Worm (Caenorhabditis elegans) whole organism, mixed stage, embryonic: Measurements from ENCODE around the gene ccch-3.

Source experiments
- M03D4.4 ChIP-seq: sonication (generic microtip); optimal IDR thresholded peaks from 2 replicates; lab custom pipeline; 2017; ENCODE audit warnings: mild to moderate bottlenecking, missing genetic modification characterization, missing compliant biosample characterization
- bed-3 ChIP-seq: fragments of 200-800 bp; sonication (Bioruptor generic); optimal IDR thresholded peaks from 3 replicates; lab custom pipeline; 2018; ENCODE audit warnings: mild to moderate bottlenecking, missing genetic modification characterization, moderate library complexity, missing compliant biosample characterization
- ceh-39 ChIP-seq: fragments of 150-350 bp; optimal IDR thresholded peaks from 2 replicates; lab custom pipeline; 2014; ENCODE audit warnings: missing biosample characterization, missing genetic modification characterization
- ceh-43 ChIP-seq: fragments of 200-800 bp; sonication (Bioruptor generic); optimal IDR thresholded peaks from 2 replicates; lab custom pipeline; 2018; ENCODE audit warnings: mild to moderate bottlenecking, missing genetic modification characterization, moderate library complexity, missing compliant biosample characterization
- ceh-83 ChIP-seq: fragments of 200-800 bp; sonication (Bioruptor generic); optimal IDR thresholded peaks from 2 replicates; lab custom pipeline; 2018; ENCODE audit warnings: mild to moderate bottlenecking, missing genetic modification characterization, missing compliant biosample characterization
- cnd-1 ChIP-seq: fragments of 200-800 bp; sonication (Bioruptor generic); optimal IDR thresholded peaks from 2 replicates; lab custom pipeline; 2018; ENCODE audit warnings: mild to moderate bottlenecking, missing genetic modification characterization, missing compliant biosample characterization
- drap-1 ChIP-seq: fragments of 200-800 bp; sonication (Bioruptor generic); optimal IDR thresholded peaks from 3 replicates; lab custom pipeline; 2018; ENCODE audit warnings: mild to moderate bottlenecking, missing genetic modification characterization, missing compliant biosample characterization
- elt-1 ChIP-seq: sonication (generic microtip); optimal IDR thresholded peaks from 2 replicates; lab custom pipeline; 2017; ENCODE audit warnings: missing genetic modification characterization, mild to moderate bottlenecking, missing compliant biosample characterization, antibody characterized with exemption, moderate library complexity, borderline replicate concordance; ENCODE audit not compliant: insufficient read depth
- elt-3 ChIP-seq: fragments of 150-350 bp; optimal IDR thresholded peaks from 2 replicates; lab custom pipeline; 2014; ENCODE audit warnings: missing biosample characterization, missing genetic modification characterization
- flh-1 ChIP-seq: fragments of 200-800 bp; sonication (Bioruptor generic); optimal IDR thresholded peaks from 2 replicates; lab custom pipeline; 2018; ENCODE audit warnings: mild to moderate bottlenecking, missing genetic modification characterization, moderate library complexity, missing compliant biosample characterization
- ham-2 ChIP-seq: fragments of 200-800 bp; sonication (Bioruptor generic); optimal IDR thresholded peaks from 2 replicates; lab custom pipeline; 2018; ENCODE audit warnings: mild to moderate bottlenecking, missing genetic modification characterization, missing compliant biosample characterization
- hlh-1 ChIP-seq: fragments of 150-350 bp; optimal IDR thresholded peaks from 2 replicates; lab custom pipeline; 2014; ENCODE audit warnings: missing biosample characterization, missing genetic modification reagents, missing genetic modification characterization
- lin-13 ChIP-seq: fragments of 150-350 bp; optimal IDR thresholded peaks from 2 replicates; lab custom pipeline; 2014; ENCODE audit warnings: missing biosample characterization, missing genetic modification characterization
- lin-32 ChIP-seq: fragments of 200-800 bp; sonication (Bioruptor generic); optimal IDR thresholded peaks from 2 replicates; lab custom pipeline; 2018; ENCODE audit warnings: mild to moderate bottlenecking, missing genetic modification characterization, missing compliant biosample characterization
- lsy-2 ChIP-seq: fragments of 150-350 bp; optimal IDR thresholded peaks from 2 replicates; lab custom pipeline; 2014; ENCODE audit warnings: missing biosample characterization, missing genetic modification characterization
- mep-1 ChIP-seq: fragments of 150-350 bp; optimal IDR thresholded peaks from 2 replicates; lab custom pipeline; 2017; ENCODE audit warnings: missing biosample characterization, missing genetic modification reagents, missing genetic modification characterization, inconsistent platforms
- mls-2 ChIP-seq: sonication (generic microtip); optimal IDR thresholded peaks from 2 replicates; lab custom pipeline; 2016; ENCODE audit warnings: mild to moderate bottlenecking, missing genetic modification characterization, moderate library complexity, missing compliant biosample characterization
- nhr-12 ChIP-seq: fragments of 150-350 bp; optimal IDR thresholded peaks from 2 replicates; lab custom pipeline; 2014; ENCODE audit warnings: missing biosample characterization, missing genetic modification characterization
- nhr-2 ChIP-seq: fragments of 150-350 bp; optimal IDR thresholded peaks from 2 replicates; lab custom pipeline; 2014; ENCODE audit warnings: missing biosample characterization, missing genetic modification characterization
- nhr-28 ChIP-seq: fragments of 150-350 bp; optimal IDR thresholded peaks from 2 replicates; lab custom pipeline; 2014; ENCODE audit warnings: missing biosample characterization, missing genetic modification characterization
- nhr-76 ChIP-seq: sonication (generic microtip); optimal IDR thresholded peaks from 2 replicates; lab custom pipeline; 2017; ENCODE audit warnings: missing biosample characterization, missing genetic modification characterization
- pha-4 ChIP-seq: fragments of 150-350 bp; optimal IDR thresholded peaks from 2 replicates; lab custom pipeline; 2018; ENCODE audit warnings: missing biosample characterization, missing genetic modification reagents, missing genetic modification characterization
- sem-2 ChIP-seq: fragments of 200-800 bp; sonication (Bioruptor generic); optimal IDR thresholded peaks from 2 replicates; lab custom pipeline; 2018; ENCODE audit warnings: mild to moderate bottlenecking, missing genetic modification characterization, missing compliant biosample characterization
- sptf-1 ChIP-seq: sonication (generic microtip); optimal IDR thresholded peaks from 2 replicates; lab custom pipeline; 2017; ENCODE audit warnings: mild to moderate bottlenecking, missing genetic modification characterization, moderate library complexity, missing compliant biosample characterization
- tbx-8 ChIP-seq: fragments of 200-800 bp; sonication (Bioruptor generic); optimal IDR thresholded peaks from 2 replicates; lab custom pipeline; 2018; ENCODE audit warnings: mild to moderate bottlenecking, missing genetic modification characterization, moderate library complexity, missing compliant biosample characterization
- unc-39 ChIP-seq: fragments of 150-350 bp; optimal IDR thresholded peaks from 2 replicates; lab custom pipeline; 2014; ENCODE audit warnings: missing biosample characterization, missing genetic modification characterization
- unc-62 ChIP-seq: fragments of 150-350 bp; optimal IDR thresholded peaks from 2 replicates; lab custom pipeline; 2014; ENCODE audit warnings: missing biosample characterization, missing genetic modification reagents, missing genetic modification characterization
- zip-8 ChIP-seq: fragments of 150-350 bp; optimal IDR thresholded peaks from 2 replicates; lab custom pipeline; 2014; ENCODE audit warnings: missing biosample characterization, missing genetic modification characterization
- ztf-11 ChIP-seq: fragments of 150-350 bp; optimal IDR thresholded peaks from 2 replicates; lab custom pipeline; 2014; ENCODE audit warnings: missing biosample characterization, missing genetic modification characterization

ccch-3 gene

ce11 chrV:12649213-12649612 is 10.3 kb downstream of the ccch-3 start, which contains the start of gene gpa-9:
gpa-9 (minus strand) TSS chrV:12649313.
- TF ChIP-seq mls-2 (tag; lab: Kevin White, UChicago) (no peak), ceh-43 (no peak), sem-2 (GFP tag; lab: Kevin White, UChicago) (no peak), elt-1 (tag; lab: Kevin White, UChicago) (no peak), ham-2 (GFP tag; lab: Kevin White, UChicago) (no peak), tbx-8 (GFP tag; lab: Kevin White, UChicago) (no peak), lsy-2 (tag; lab: Kevin White, UChicago) (no peak), ztf-11 (tag; lab: Kevin White, UChicago) (no peak), nhr-12 (tag; lab: Kevin White, UChicago) (no peak), unc-62 (no peak), pha-4 (tag; lab: Kevin White, UChicago) (no peak)

DNA sequence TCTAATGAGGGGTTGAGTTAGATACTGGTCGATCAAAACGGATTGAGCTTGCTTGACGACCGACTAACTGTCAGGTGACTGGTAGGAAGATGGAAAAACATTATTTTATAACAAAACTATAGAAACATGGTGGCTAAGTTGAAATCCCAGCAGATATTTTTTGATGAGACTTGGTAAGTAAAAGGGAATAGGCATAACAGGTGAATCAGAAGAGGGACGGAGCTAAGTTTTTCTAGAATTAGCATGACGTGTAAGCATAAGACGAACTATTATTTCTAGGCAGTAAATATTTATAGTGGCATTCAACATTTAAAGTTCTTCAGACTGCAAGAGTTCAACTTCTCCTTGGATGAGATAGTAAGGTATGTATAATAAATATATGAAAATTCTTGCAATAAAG is 15.0 kb downstream of the ccch-3 start, which contains the start of gene F56H9.8:
TSS of gene F56H9.8 (plus strand) at position 301 of the 400 bp plus-strand sequence.
- TF ChIP-seq elt-3 (tag; lab: Kevin White, UChicago) (no peak), mls-2 (tag; lab: Kevin White, UChicago) (no peak), nhr-12 (tag; lab: Kevin White, UChicago) (no peak), zip-8 (tag; lab: Kevin White, UChicago) (no peak), flh-1 (GFP tag; lab: Kevin White, UChicago) (no peak), M03D4.4 (tag; lab: Kevin White, UChicago) (no peak), unc-62 (no peak), bed-3 (GFP tag; lab: Kevin White, UChicago) (no peak), tbx-8 (GFP tag; lab: Kevin White, UChicago) (no peak), nhr-76 (tag; lab: Kevin White, UChicago) (no peak), sem-2 (GFP tag; lab: Kevin White, UChicago) (no peak), pha-4 (tag; lab: Kevin White, UChicago) (no peak), elt-1 (tag; lab: Kevin White, UChicago) (no peak)

DNA sequence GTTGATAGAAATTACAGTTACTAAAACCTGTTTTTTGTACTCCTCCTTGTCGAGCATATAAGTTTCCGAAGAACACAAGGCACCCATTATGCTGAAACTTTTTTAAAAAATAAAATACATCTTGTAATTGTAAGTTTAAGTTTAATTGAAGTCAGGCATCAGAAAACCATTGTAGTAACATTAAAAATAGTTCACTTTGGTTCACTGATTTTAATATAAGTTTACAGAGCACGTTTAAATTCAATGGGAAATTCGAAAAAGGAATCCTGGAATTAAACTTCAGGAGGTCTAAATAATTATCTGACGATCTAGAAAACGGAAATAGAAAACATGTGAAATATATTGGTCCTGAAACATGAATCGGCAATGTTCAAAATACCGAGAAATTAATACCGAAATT is 19.1 kb downstream of the ccch-3 start, which contains the start of gene gpa-8:
TSS of gene gpa-8 (minus strand) at position 101 of the 400 bp plus-strand sequence.
- TF ChIP-seq nhr-2 (tag; lab: Kevin White, UChicago): no peak
- no peak for TF ChIP-seq lin-32 (GFP tag; lab: Kevin White, UChicago)
- TF ChIP-seq elt-1 (tag; lab: Kevin White, UChicago): no peak
- TF ChIP-seq cnd-1 (tag; lab: Kevin White, UChicago): no peak
- TF ChIP-seq sem-2 (GFP tag; lab: Kevin White, UChicago): no peak
- TF ChIP-seq sptf-1 (tag; lab: Kevin White, UChicago): no peak
- TF ChIP-seq M03D4.4 (tag; lab: Kevin White, UChicago): no peak
- TF ChIP-seq, all 35 proteins: peak for 0

DNA sequence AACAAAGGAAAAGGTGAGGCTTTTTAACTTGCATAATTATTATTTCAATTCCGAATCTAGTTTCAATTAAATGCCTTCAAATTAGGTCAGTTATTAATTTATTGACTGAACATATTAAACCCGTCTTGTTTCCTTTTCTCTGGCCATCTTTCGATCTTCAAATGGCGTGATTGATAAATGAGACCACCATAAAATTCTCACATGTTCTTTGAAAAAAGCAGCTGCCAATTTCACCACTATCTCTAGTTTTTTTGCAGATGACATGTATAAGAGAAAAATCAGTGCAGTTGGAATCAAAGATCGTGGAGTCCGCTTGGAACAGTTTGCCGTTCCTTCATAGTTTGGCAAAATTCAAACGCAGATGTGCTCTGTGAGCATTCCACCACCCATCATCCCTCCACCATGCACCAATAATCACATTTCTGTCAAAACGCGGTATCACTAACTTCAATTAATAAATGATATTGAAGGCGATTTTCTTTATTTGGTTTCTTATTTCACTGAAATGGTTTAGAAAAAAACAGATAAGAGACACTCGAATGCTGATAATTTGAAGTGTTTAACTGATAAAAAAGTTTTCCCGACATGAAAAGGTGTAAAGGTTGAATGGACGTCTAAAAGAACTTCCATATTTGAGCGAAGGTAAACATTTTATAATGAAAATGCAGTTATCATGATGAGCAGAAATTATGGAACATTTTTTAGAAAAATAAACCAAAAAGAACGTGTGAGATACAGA is 21.6 kb downstream of the ccch-3 start:
- TF ChIP-seq nhr-12 (tag; lab: Kevin White, UChicago): no peak
- no peak for TF ChIP-seq unc-62
- TF ChIP-seq ceh-39: no peak
- TF ChIP-seq ceh-43: no peak
- no peak for TF ChIP-seq cnd-1 (tag; lab: Kevin White, UChicago)
- no peak for TF ChIP-seq zip-8 (tag; lab: Kevin White, UChicago)
- no peak for TF ChIP-seq ceh-83
- TF ChIP-seq lin-13 (tag; lab: Kevin White, UChicago): no peak
- no peak for TF ChIP-seq unc-39 (tag; lab: Kevin White, UChicago)
- no peak for TF ChIP-seq tbx-8 (GFP tag; lab: Kevin White, UChicago)
- no peak for TF ChIP-seq M03D4.4 (tag; lab: Kevin White, UChicago)
- no peak for TF ChIP-seq drap-1 (GFP tag; lab: Kevin White, UChicago)

DNA sequence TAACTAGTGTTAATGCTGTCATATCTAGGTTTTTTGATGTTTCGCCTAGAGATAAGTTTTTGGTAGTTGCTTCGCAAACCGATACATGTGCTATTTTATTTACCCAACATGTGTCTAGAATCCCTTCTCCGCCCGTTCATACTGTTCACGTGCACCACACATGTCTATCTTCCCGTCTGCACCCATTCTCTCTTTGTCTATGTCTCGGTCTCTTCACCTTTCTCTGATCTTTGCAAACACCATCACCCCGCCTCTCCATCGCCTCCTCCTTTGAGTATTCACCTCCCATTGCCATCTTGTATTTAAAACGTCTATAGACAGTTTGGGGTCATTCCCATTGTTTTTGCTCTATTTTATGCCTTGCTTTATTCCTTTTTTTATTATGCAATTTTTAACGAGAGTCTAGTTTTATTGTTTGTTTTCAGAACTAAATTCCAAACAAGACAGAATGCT is 22.2 kb downstream of the ccch-3 start, which contains the start of gene F56H9.2:
TSS of gene F56H9.2 (plus strand) at position 426 of the 453 bp plus-strand sequence.
- peak; percentile 61 for TF ChIP-seq elt-3 (tag; lab: Kevin White, UChicago)
- peak; percentile 18 for TF ChIP-seq lsy-2 (tag; lab: Kevin White, UChicago)
- TF ChIP-seq nhr-28: no peak
- TF ChIP-seq pha-4 (tag; lab: Kevin White, UChicago): peak; percentile 71
- no peak for TF ChIP-seq unc-39 (tag; lab: Kevin White, UChicago)
- TF ChIP-seq nhr-2 (tag; lab: Kevin White, UChicago): peak; percentile 55
- TF ChIP-seq tbx-8 (GFP tag; lab: Kevin White, UChicago): no peak
- peak; percentile 4 for TF ChIP-seq mep-1 (tag; lab: Kevin White, UChicago)
- no peak for TF ChIP-seq sptf-1 (tag; lab: Kevin White, UChicago)
- no peak for TF ChIP-seq M03D4.4 (tag; lab: Kevin White, UChicago)
- no peak for TF ChIP-seq bed-3 (GFP tag; lab: Kevin White, UChicago)
- TF ChIP-seq unc-62: peak; percentile 25
- no peak for TF ChIP-seq hlh-1 (tag; lab: Kevin White, UChicago)
- no peak for TF ChIP-seq lin-32 (GFP tag; lab: Kevin White, UChicago)
- peak; percentile 17 for TF ChIP-seq ceh-39
- no peak for TF ChIP-seq mls-2 (tag; lab: Kevin White, UChicago)
- no peak for TF ChIP-seq ztf-11 (tag; lab: Kevin White, UChicago)
